Worm (Caenorhabditis elegans) whole organism, midembryonic: Measurements from ENCODE around the gene cpf-1.

Experiments
- T22C8.4 ChIP-seq: fragments of 200-800 bp; sonication (Bioruptor generic); IDR thresholded peaks from 2 replicates; pipeline ENCODE4 v1.3.6; 2022; ENCODE audit warnings: missing genetic modification characterization, missing compliant biosample characterization
- cog-1 ChIP-seq: sonication (generic microtip); optimal IDR thresholded peaks from 2 replicates; lab custom pipeline; 2016; ENCODE audit warnings: missing genetic modification characterization, missing compliant biosample characterization
- flt-1 ChIP-seq: fragments of 200-800 bp; sonication (Bioruptor generic); IDR thresholded peaks from 2 replicates; pipeline ENCODE4 v1.3.6; 2022; ENCODE audit warnings: missing genetic modification characterization, missing compliant biosample characterization
- klf-2 ChIP-seq: fragments of 200-800 bp; sonication (Bioruptor generic); conservative IDR thresholded peaks from 2 replicates; pipeline ENCODE4 v1.3.6; 2022; ENCODE audit warnings: missing genetic modification reagents, missing genetic modification characterization, missing compliant biosample characterization
- med-1 ChIP-seq: sonication (generic microtip); optimal IDR thresholded peaks from 2 replicates; lab custom pipeline; 2017; ENCODE audit warnings: missing genetic modification characterization, mild to moderate bottlenecking, missing compliant biosample characterization, antibody characterized with exemption, missing genetic modification reagents; ENCODE audit not compliant: insufficient read depth
- ref-1 ChIP-seq: fragments of 200-800 bp; sonication (Bioruptor generic); conservative IDR thresholded peaks from 2 replicates; pipeline ENCODE4 v1.3.6; 2022; ENCODE audit warnings: missing genetic modification reagents, missing genetic modification characterization, missing compliant biosample characterization
- tab-1 ChIP-seq: fragments of 200-800 bp; sonication (Bioruptor generic); IDR thresholded peaks from 2 replicates; pipeline ENCODE4 v1.3.6; 2022; ENCODE audit warnings: missing genetic modification characterization, missing compliant biosample characterization
- ztf-23 ChIP-seq: fragments of 200-800 bp; sonication (Bioruptor generic); IDR thresholded peaks from 2 replicates; pipeline ENCODE4 v1.3.6; 2022; ENCODE audit warnings: missing genetic modification reagents, missing genetic modification characterization, missing compliant biosample characterization
- ztf-29 ChIP-seq: fragments of 200-800 bp; sonication (Bioruptor generic); IDR thresholded peaks from 2 replicates; pipeline ENCODE4 v1.3.6; 2022; ENCODE audit warnings: missing genetic modification reagents, missing genetic modification characterization, missing compliant biosample characterization

Gene cpf-1

DNA sequence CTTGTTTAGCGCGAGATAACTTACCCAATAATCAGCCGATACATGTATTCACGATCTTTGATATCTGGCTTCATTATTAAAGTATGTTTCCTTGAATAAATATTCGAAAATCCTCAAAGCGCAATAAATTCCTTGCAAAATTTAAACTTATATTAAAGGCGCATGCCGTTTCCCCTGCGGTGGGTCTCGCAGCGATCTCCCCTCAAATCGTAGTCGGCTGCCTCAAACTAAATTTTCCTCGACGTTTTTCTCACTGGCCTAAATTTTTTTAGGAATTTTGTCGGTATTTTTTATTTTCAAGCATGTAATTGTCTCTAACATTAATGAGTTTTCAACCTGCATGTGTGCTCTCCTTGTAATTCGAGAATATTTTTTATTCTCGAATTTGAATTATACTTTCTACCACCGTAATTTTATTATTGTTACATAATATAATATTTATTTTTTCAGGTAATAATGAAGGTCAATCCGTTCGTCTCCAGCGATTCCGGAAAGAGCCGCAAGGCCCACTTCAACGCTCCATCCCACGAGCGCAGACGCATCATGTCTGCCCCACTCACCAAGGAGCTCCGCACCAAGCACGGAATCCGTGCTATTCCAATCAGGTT is at the start of gene cpf-1, which contains the start of gene rpl-26:
TSS of gene cpf-1 (minus strand) at position 104 of the 608 bp plus-strand sequence.
TSS of gene rpl-26 (plus strand) at position 449 of the 608 bp plus-strand sequence.
- no peak for TF ChIP-seq ztf-23 (GFP tag; lab: Robert Waterston, UW)
- TF ChIP-seq cog-1 (tag; lab: Kevin White, UChicago): no peak
- no peak for TF ChIP-seq T22C8.4 (GFP tag; lab: Robert Waterston, UW)
- TF ChIP-seq med-1 (GFP tag; lab: Kevin White, UChicago): no peak

DNA sequence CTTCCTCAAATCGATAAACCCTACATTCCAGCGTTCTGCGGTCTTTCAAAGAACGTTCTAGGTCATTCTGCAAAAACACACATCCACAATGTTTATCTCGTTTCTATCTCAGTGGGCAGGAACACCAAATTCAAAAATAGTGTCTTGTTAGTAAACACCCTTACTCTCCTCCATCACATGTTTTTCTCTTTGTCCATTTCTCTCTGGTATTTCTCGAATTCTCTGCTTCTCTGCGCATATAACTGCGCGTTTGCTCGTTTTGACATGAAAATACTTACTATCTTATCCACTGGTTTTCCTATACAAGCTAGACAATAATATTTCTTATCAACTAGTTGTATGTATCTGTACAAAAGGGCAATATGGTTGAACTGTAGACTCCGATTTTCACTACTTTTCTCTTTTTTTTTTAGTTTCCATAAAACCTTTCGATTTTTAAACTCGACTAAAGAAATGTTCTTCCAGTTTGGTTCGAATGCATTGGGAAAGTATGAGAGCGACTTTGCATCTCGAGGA is 48.5 kb upstream of the cpf-1 start, which contains the start of gene pyr-1:
TSS of gene pyr-1 (plus strand) at position 466 of the 516 bp plus-strand sequence.
- TF ChIP-seq T22C8.4 (GFP tag; lab: Robert Waterston, UW) (no peak), flt-1 (GFP tag; lab: Robert Waterston, UW) (no peak)

DNA sequence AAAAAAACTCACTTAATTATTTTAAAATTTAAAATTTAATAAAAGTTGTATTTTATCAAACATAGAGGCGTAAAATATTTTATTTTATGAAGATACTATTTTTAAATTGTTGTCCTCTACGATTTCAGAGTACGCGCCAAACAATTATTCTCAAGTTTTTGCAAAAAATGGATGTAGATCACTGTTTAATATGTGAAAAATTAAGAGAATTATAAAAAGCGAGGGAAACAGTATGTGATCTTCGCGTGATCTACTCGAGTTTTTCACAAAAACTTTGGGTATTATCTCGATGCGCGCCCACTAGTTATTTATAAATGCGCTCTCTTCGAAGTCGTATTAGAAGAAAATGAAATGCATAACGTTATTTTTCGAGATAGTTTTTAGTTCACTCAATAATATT is 46.6 kb upstream of the cpf-1 start:
- TF ChIP-seq T22C8.4 (GFP tag; lab: Robert Waterston, UW): no peak
- TF ChIP-seq med-1 (GFP tag; lab: Kevin White, UChicago): no peak
- TF ChIP-seq ztf-29 (GFP tag; lab: Robert Waterston, UW): no peak
- no peak for TF ChIP-seq flt-1 (GFP tag; lab: Robert Waterston, UW)
- TF ChIP-seq ztf-23 (GFP tag; lab: Robert Waterston, UW): no peak
- TF ChIP-seq klf-2 (GFP tag; lab: Robert Waterston, UW): no peak
- no peak for TF ChIP-seq tab-1 (GFP tag; lab: Robert Waterston, UW)
- TF ChIP-seq cog-1 (tag; lab: Kevin White, UChicago): no peak
- TF ChIP-seq ref-1 (GFP tag; lab: Robert Waterston, UW): no peak

DNA sequence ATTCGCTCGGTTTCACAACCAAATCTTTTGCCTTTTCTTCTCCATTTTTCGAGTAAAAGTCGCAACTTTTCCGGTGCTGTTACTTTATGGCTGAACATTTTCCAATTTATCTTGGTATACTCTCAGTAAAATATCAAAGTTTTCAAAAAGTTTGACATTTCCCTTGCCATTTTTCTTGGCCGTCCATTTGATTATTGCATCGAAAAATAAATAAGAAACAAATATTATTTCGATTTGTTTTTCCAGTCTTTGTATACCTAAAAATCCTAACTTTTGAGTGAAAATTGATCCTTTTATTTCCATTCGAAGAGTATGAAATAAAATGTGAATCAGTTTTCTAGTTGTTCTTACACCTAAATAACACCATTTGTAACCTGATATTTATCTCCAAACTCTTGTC is 44.2 kb upstream of the cpf-1 start:
- TF ChIP-seq flt-1 (GFP tag; lab: Robert Waterston, UW) (no peak), klf-2 (GFP tag; lab: Robert Waterston, UW) (no peak), ztf-29 (GFP tag; lab: Robert Waterston, UW) (no peak), ztf-23 (GFP tag; lab: Robert Waterston, UW) (no peak), cog-1 (tag; lab: Kevin White, UChicago) (no peak), tab-1 (GFP tag; lab: Robert Waterston, UW) (no peak), ref-1 (GFP tag; lab: Robert Waterston, UW) (no peak), med-1 (GFP tag; lab: Kevin White, UChicago) (no peak), T22C8.4 (GFP tag; lab: Robert Waterston, UW) (no peak)

DNA sequence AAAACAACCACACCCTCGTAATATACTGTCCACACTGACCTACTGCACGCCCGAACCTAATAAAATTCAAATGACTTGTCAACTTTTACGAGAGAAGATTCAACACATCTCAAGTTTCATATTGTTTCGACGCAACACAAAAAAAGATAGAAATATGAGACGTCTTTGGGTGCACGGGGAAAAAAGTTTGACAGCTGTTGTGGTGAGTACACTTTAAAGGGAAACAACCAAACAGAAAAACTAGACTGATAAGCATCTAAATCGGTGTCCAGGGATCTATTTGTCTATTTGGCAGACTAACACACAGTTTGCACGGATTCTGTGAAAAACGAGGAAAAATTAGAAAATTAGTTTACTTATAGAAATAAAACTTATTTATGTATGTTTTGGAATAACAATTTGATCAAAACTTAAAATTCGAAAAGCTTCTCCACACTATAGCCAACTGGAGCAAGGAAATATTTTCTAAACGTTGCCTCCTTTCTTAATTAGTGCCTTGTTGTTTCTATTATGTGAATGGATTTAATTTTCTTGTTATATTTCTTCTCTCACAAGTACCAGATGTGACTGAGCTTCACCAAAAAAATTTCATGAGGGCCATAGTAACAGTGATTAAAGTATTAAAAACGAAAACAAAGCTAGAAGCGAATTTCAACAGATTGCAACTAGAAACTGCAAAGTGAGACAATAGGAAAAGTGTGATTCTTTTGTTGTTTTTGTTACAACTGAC is 41.6 kb upstream of the cpf-1 start:
- TF ChIP-seq klf-2 (GFP tag; lab: Robert Waterston, UW) (no peak), med-1 (GFP tag; lab: Kevin White, UChicago) (no peak), cog-1 (tag; lab: Kevin White, UChicago) (no peak), ref-1 (GFP tag; lab: Robert Waterston, UW) (no peak), tab-1 (GFP tag; lab: Robert Waterston, UW) (no peak), T22C8.4 (GFP tag; lab: Robert Waterston, UW) (no peak), ztf-23 (GFP tag; lab: Robert Waterston, UW) (no peak), ztf-29 (GFP tag; lab: Robert Waterston, UW) (no peak), flt-1 (GFP tag; lab: Robert Waterston, UW) (no peak)

DNA sequence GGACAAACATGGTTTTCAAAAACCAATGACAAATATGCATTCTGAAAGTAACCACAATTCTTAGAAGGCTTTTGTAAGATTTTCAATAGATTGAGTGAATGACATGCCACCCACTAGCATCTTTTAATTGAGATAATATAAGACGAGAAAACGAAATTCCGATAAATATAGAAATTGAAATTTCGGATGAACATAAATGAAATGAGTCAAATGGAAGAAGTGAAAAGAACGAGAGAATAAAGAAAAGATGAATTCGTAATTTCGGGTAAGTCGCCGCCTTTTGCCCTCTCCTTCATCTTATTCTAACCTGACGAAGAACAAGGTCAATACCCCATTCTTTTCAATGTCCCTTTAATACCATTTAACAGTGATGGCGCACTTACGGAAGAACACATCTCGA is 40.1 kb upstream of the cpf-1 start:
- TF ChIP-seq tab-1 (GFP tag; lab: Robert Waterston, UW) (no peak), flt-1 (GFP tag; lab: Robert Waterston, UW) (no peak), ref-1 (GFP tag; lab: Robert Waterston, UW) (no peak), klf-2 (GFP tag; lab: Robert Waterston, UW) (no peak), med-1 (GFP tag; lab: Kevin White, UChicago) (no peak), ztf-23 (GFP tag; lab: Robert Waterston, UW) (no peak)

DNA sequence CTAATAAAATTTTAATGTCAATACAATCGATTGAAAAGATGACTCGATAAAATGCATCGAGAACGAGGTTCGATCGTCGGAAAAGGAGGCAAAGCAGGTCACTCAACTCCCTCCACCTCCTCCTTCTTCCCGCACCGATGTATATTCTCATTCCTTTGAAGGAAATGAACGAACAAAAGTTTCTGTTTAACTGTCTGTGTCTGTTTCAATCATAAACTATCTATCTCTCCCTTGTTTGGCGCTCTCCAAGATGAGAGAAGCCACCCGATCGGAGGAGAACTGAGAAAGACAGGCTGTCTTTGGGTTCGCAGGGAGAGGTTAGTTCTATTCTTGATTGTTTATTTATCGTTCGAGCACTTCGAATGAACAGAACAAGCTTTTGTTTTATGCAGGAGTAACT is 38.9 kb upstream of the cpf-1 start, which contains the start of gene D2085.7:
TSS of gene D2085.7 (plus strand) at position 251 of the 400 bp plus-strand sequence.
- TF ChIP-seq med-1 (GFP tag; lab: Kevin White, UChicago) (no peak), ztf-23 (GFP tag; lab: Robert Waterston, UW) (no peak)

DNA sequence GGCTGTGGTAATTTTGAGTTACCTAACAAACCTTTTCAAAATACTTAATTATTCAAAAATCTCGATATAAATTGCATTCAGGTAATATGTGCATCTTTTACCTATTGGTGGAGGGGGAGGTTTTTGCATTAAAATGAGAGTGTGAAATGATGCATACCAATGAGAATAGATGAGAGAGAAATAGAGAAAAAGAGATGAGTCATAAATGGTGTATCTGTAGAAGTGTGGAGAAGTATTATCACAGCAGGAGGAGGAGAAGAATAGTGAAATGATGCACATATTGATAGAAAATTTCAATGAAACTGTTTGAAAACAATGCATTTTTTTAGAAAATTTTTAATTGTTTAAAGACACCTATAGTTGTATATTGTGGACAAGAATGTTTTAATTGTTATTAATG is 38.3 kb upstream of the cpf-1 start:
- no peak for TF ChIP-seq klf-2 (GFP tag; lab: Robert Waterston, UW)
- no peak for TF ChIP-seq T22C8.4 (GFP tag; lab: Robert Waterston, UW)
- no peak for TF ChIP-seq flt-1 (GFP tag; lab: Robert Waterston, UW)
- TF ChIP-seq cog-1 (tag; lab: Kevin White, UChicago): no peak
- TF ChIP-seq ztf-23 (GFP tag; lab: Robert Waterston, UW): no peak
- no peak for TF ChIP-seq tab-1 (GFP tag; lab: Robert Waterston, UW)
- TF ChIP-seq med-1 (GFP tag; lab: Kevin White, UChicago): no peak
- no peak for TF ChIP-seq ztf-29 (GFP tag; lab: Robert Waterston, UW)
- no peak for TF ChIP-seq ref-1 (GFP tag; lab: Robert Waterston, UW)

DNA sequence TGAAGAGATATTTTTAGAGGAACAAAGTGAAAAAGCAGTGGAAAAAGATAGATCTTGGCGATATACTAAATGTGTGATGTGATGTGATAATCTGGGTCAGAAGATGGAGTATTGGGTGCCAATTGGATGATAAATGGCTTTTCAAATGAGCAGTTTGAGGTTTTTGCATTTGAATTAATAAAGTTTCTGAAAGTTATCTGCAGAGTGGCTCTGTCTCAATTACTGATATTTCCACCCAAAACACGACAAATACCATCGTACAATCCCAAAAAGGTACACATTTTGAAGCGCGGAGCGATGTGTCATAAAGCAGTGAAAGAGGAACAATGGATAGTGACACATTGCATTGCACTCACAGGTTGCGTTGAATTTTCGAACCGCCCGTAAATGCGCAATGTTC is 37.3 kb upstream of the cpf-1 start:
- TF ChIP-seq ztf-29 (GFP tag; lab: Robert Waterston, UW) (no peak), flt-1 (GFP tag; lab: Robert Waterston, UW) (no peak), ztf-23 (GFP tag; lab: Robert Waterston, UW) (0 out of 2 replicates have a peak, but pooled peaks have one; percentile 20)
